Fruit fly (Drosophila melanogaster): ENCODE data around the gene CG33223.

CG33223 gene

dm6 chrX:8455019-8455555, 28.6 kb downstream of the CG33223 start, which contains the start of gene org-1 (continued):
- TF ChIP-seq lmd (GFP tag; IDR thresholded peaks at IDR 0.05) (peak; percentile 98), ken (GFP tag; IDR thresholded peaks at IDR 0.05) (peak; percentile 98), CG15011 (GFP tag; optimal IDR thresholded peaks at IDR 0.05) (peak; percentile 86), cad (GFP tag; optimal IDR thresholded peaks at IDR 0.05) (no peak), CHES-1-like (GFP tag; optimal IDR thresholded peaks at IDR 0.05) (peak; percentile 65), CG1603 (tag; optimal IDR thresholded peaks at IDR 0.05) (peak; percentile 97), Sry-δ (GFP tag; optimal IDR thresholded peaks at IDR 0.05) (peak; percentile 42), gsb-n (tag; optimal IDR thresholded peaks at IDR 0.05) (peak; percentile 95), CG10274 (GFP tag; optimal IDR thresholded peaks at IDR 0.05) (peak; percentile 99), jing (GFP tag; optimal IDR thresholded peaks at IDR 0.05) (peak; percentile 88), eve (GFP tag; optimal IDR thresholded peaks at IDR 0.05) (peak in 1 of 2 experiments; percentile 93), CG1602 (GFP tag; optimal IDR thresholded peaks at IDR 0.05) (peak; percentile 96), ssp (GFP tag; IDR thresholded peaks at IDR 0.05) (peak; percentile 93), CG11398 (GFP tag; optimal IDR thresholded peaks at IDR 0.05) (peak; percentile 45), esg (GFP tag; conservative IDR thresholded peaks at IDR 0.05) (peak; percentile 97), CG31388 (GFP tag; optimal IDR thresholded peaks at IDR 0.05) (peak; percentile 91), da (GFP tag; optimal IDR thresholded peaks at IDR 0.05) (peak; percentile 73), CG10654 (GFP tag; optimal IDR thresholded peaks at IDR 0.05) (peak; percentile 88), Dref (GFP tag; IDR thresholded peaks at IDR 0.05) (0 out of 2 replicates have a peak, but pooled peaks have one; percentile 16), pum (GFP tag; optimal IDR thresholded peaks at IDR 0.05) (peak; percentile 89), CG32772 (GFP tag; IDR thresholded peaks at IDR 0.05) (peak; percentile 98), Hr3 (GFP tag; optimal IDR thresholded peaks at IDR 0.05) (peak; percentile 94), D (optimal IDR thresholded peaks at IDR 0.05) (no peak), D (GFP tag; optimal IDR thresholded peaks at IDR 0.05) (peak; percentile 96), CG9876 (GFP tag; optimal IDR thresholded peaks at IDR 0.05) (peak; percentile 20), CG10147 (GFP tag; optimal IDR thresholded peaks at IDR 0.05) (peak; percentile 87), Ets97D (GFP tag; optimal IDR thresholded peaks at IDR 0.05) (peak; percentile 57), Dek (tag; optimal IDR thresholded peaks at IDR 0.05) (peak; percentile 91), Taf1 (GFP tag; IDR thresholded peaks at IDR 0.05) (peak; percentile 95), chif (GFP tag; optimal IDR thresholded peaks at IDR 0.05) (peak; percentile 82 to 95), CG1024 (GFP tag; IDR thresholded peaks at IDR 0.05) (peak; percentile 95), zf30C (GFP tag; optimal IDR thresholded peaks at IDR 0.05) (no peak), Ets65A (GFP tag) (peak; percentile 98), CG3838 (GFP tag; optimal IDR thresholded peaks at IDR 0.05) (peak; percentile 50), sr (GFP tag; IDR thresholded peaks at IDR 0.05) (peak; percentile 74; the same call in 2 of the 3 replicates), CG10321 (GFP tag; IDR thresholded peaks at IDR 0.05) (peak; percentile 73), CG8388 (GFP tag; optimal IDR thresholded peaks at IDR 0.05) (peak; percentile 95), ro (GFP tag; IDR thresholded peaks at IDR 0.05) (peak; percentile 94), dimm (GFP tag; IDR thresholded peaks at IDR 0.05) (peak; percentile 96), CG17829 (tag; optimal IDR thresholded peaks at IDR 0.05) (peak; percentile 97), Lhr (GFP tag; optimal IDR thresholded peaks at IDR 0.05) (peak; percentile 85), CG30020 (tag; optimal IDR thresholded peaks at IDR 0.05) (peak; percentile 77), Elba2 (GFP tag; optimal IDR thresholded peaks at IDR 0.05) (peak; percentile 21), CG6254 (GFP tag; optimal IDR thresholded peaks at IDR 0.05) (peak; percentile 92), CG2875 (GFP tag; optimal IDR thresholded peaks at IDR 0.05) (peak; percentile 92), CG18599 (GFP tag; optimal IDR thresholded peaks at IDR 0.05) (peak; percentile 90), dmrt99B (tag; optimal IDR thresholded peaks at IDR 0.05) (peak; percentile 95), CG3726 (GFP tag; IDR thresholded peaks at IDR 0.05) (peak; percentile 96), tap (tag; optimal IDR thresholded peaks at IDR 0.05) (peak; percentile 95), CG11696 (GFP tag; IDR thresholded peaks at IDR 0.05) (peak; percentile 93), hkb (optimal IDR thresholded peaks at IDR 0.05) (no peak), hkb (GFP tag; IDR thresholded peaks at IDR 0.05) (peak; percentile 97)
